Fruit fly (Drosophila melanogaster) whole organism, embryonic: ENCODE results near the gene Tmtc4.

Experiments
- Asciz ChIP-seq: fragments of 200-800 bp; sonication (Bioruptor generic); optimal IDR thresholded peaks from 2 replicates; lab custom pipeline; 2017; ENCODE audit warnings: missing biosample characterization, mild to moderate bottlenecking, missing genetic modification characterization, missing genetic modification reagents
- Bgb ChIP-seq: fragments of 200-800 bp; sonication (Bioruptor generic); IDR thresholded peaks from 2 replicates; pipeline ENCODE4 v1.3.6; 2022; ENCODE audit warnings: missing biosample characterization, missing genetic modification characterization; ENCODE audit not compliant: partially characterized antibody
- CG11085 ChIP-seq: fragments of 200-800 bp; sonication (Bioruptor generic); IDR thresholded peaks from 2 replicates; pipeline ENCODE4 v1.3.6; 2022; ENCODE audit warnings: missing biosample characterization, missing genetic modification characterization
- CG11093 ChIP-seq: fragments of 200-800 bp; sonication (Bioruptor generic); IDR thresholded peaks from 3 replicates; pipeline ENCODE4 v1.3.6; 2022; ENCODE audit warnings: missing biosample characterization, missing genetic modification characterization
- CG11456 ChIP-seq: fragments of 200-800 bp; sonication (Bioruptor generic); IDR thresholded peaks from 3 replicates; pipeline ENCODE4 v1.3.6; 2022; ENCODE audit warnings: missing biosample characterization, missing genetic modification characterization
- CG11504 ChIP-seq: fragments of 200-800 bp; sonication (Bioruptor generic); optimal IDR thresholded peaks from 3 replicates; lab custom pipeline; 2019; ENCODE audit warnings: missing biosample characterization, mild to moderate bottlenecking, missing genetic modification characterization, moderate library complexity
- CG11560 ChIP-seq: fragments of 200-800 bp; sonication (Bioruptor generic); IDR thresholded peaks from 3 replicates; pipeline ENCODE4 v1.3.6; 2022; ENCODE audit warnings: missing biosample characterization, missing genetic modification characterization
- CG11696 ChIP-seq: fragments of 200-800 bp; sonication (Bioruptor generic); IDR thresholded peaks from 2 replicates; pipeline ENCODE4 v1.3.6; 2022; ENCODE audit warnings: missing biosample characterization, missing genetic modification characterization
- CG12299 ChIP-seq: fragments of 200-800 bp; sonication (Bioruptor generic); optimal IDR thresholded peaks from 2 replicates; lab custom pipeline; 2018; ENCODE audit warnings: missing biosample characterization, mild to moderate bottlenecking, missing genetic modification characterization
- CG13287 ChIP-seq: fragments of 200-800 bp; sonication (Bioruptor generic); IDR thresholded peaks from 2 replicates; pipeline ENCODE4 v1.3.6; 2022; ENCODE audit warnings: missing biosample characterization, missing genetic modification characterization; ENCODE audit not compliant: partially characterized antibody
- CG14050 ChIP-seq: fragments of 200-800 bp; sonication (Bioruptor generic); IDR thresholded peaks from 3 replicates; pipeline ENCODE4 v1.3.6; 2022; ENCODE audit warnings: missing biosample characterization, missing genetic modification characterization
- CG15514 ChIP-seq: fragments of 200-800 bp; sonication (Bioruptor generic); optimal IDR thresholded peaks from 3 replicates; lab custom pipeline; 2017; ENCODE audit warnings: missing biosample characterization, missing genetic modification characterization, mild to moderate bottlenecking, moderate library complexity, missing genetic modification reagents
- CG1647 ChIP-seq: fragments of 200-800 bp; sonication (Bioruptor generic); optimal IDR thresholded peaks from 3 replicates; lab custom pipeline; 2016; ENCODE audit warnings: missing biosample characterization, missing genetic modification characterization
- CG2875 ChIP-seq: fragments of 200-800 bp; sonication (Bioruptor generic); optimal IDR thresholded peaks from 2 replicates; lab custom pipeline; 2017; ENCODE audit warnings: missing biosample characterization, mild to moderate bottlenecking, missing genetic modification characterization, missing genetic modification reagents
- CG3838 ChIP-seq: fragments of 200-800 bp; sonication (Bioruptor generic); optimal IDR thresholded peaks from 3 replicates; lab custom pipeline; 2016; ENCODE audit warnings: missing biosample characterization, missing genetic modification characterization
- CG9215 ChIP-seq: fragments of 200-800 bp; sonication (Bioruptor generic); IDR thresholded peaks from 2 replicates; pipeline ENCODE4 v1.3.6; 2022; ENCODE audit warnings: missing biosample characterization, missing genetic modification characterization
- CG9609 ChIP-seq: fragments of 200-800 bp; sonication (Bioruptor generic); optimal IDR thresholded peaks from 3 replicates; lab custom pipeline; 2016; ENCODE audit warnings: missing biosample characterization, missing genetic modification characterization
- CG9797 ChIP-seq: fragments of 200-800 bp; sonication (Bioruptor generic); optimal IDR thresholded peaks from 3 replicates; lab custom pipeline; 2018; ENCODE audit warnings: missing biosample characterization, mild to moderate bottlenecking, missing genetic modification characterization
- CG9817 ChIP-seq: fragments of 200-800 bp; sonication (Bioruptor generic); optimal IDR thresholded peaks from 2 replicates; lab custom pipeline; 2018; ENCODE audit warnings: missing biosample characterization, mild to moderate bottlenecking, missing genetic modification characterization, moderate library complexity
- Eip74EF ChIP-seq, 2 experiments: fragments of 200-800 bp in 1 of 2; fragments of >200 bp in 1 of 2; sonication (Bioruptor generic) in 1 of 2; optimal IDR thresholded peaks; 2 replicates each; lab custom pipeline; 2017 to 2019; ENCODE audit warnings: missing biosample characterization in 2 of 2, missing genetic modification characterization in 2 of 2, mild to moderate bottlenecking in 1 of 2, moderate library complexity in 1 of 2
- Fer1 ChIP-seq: fragments of 200-800 bp; sonication (Bioruptor generic); optimal IDR thresholded peaks from 2 replicates; lab custom pipeline; 2017; ENCODE audit warnings: missing biosample characterization, mild to moderate bottlenecking, missing genetic modification characterization
- Gug ChIP-seq: fragments of 200-800 bp; sonication (Bioruptor generic); IDR thresholded peaks from 4 replicates; pipeline ENCODE4 v1.3.6; 2022; ENCODE audit warnings: missing biosample characterization, missing genetic modification characterization
- H2.0 ChIP-seq: fragments of 200-800 bp; sonication (Bioruptor generic); IDR thresholded peaks from 2 replicates; pipeline ENCODE4 v1.3.6; 2022; ENCODE audit warnings: missing biosample characterization, missing genetic modification characterization
- Hand ChIP-seq: fragments of 200-800 bp; sonication (Bioruptor generic); optimal IDR thresholded peaks from 2 replicates; lab custom pipeline; 2017; ENCODE audit warnings: mild to moderate bottlenecking, missing biosample characterization, missing genetic modification reagents, missing genetic modification characterization
- HmgD ChIP-seq: fragments of 200-800 bp; sonication (Bioruptor generic); optimal IDR thresholded peaks from 3 replicates; lab custom pipeline; 2016; ENCODE audit warnings: missing biosample characterization, missing genetic modification characterization
- Hr3 ChIP-seq: fragments of 200-800 bp; sonication (Bioruptor generic); optimal IDR thresholded peaks from 3 replicates; lab custom pipeline; 2016; ENCODE audit warnings: missing biosample characterization, missing genetic modification characterization
- Neu2 ChIP-seq: fragments of 200-800 bp; sonication (Bioruptor generic); optimal IDR thresholded peaks from 3 replicates; lab custom pipeline; 2016; ENCODE audit warnings: missing biosample characterization, missing genetic modification characterization, borderline replicate concordance
- Nf-YA ChIP-seq: fragments of 200-800 bp; sonication (Bioruptor generic); IDR thresholded peaks from 2 replicates; pipeline ENCODE4 v1.3.6; 2022; ENCODE audit warnings: missing biosample characterization, missing genetic modification characterization
- Ravus ChIP-seq: fragments of 200-800 bp; sonication (Bioruptor generic); IDR thresholded peaks from 2 replicates; pipeline ENCODE4 v1.3.6; 2022; ENCODE audit warnings: missing biosample characterization, missing genetic modification characterization
- Ssrp ChIP-seq: fragments of 200-800 bp; sonication (Bioruptor generic); optimal IDR thresholded peaks from 2 replicates; lab custom pipeline; 2018; ENCODE audit warnings: missing biosample characterization, mild to moderate bottlenecking, missing genetic modification characterization, moderate library complexity
- Taf1 ChIP-seq: fragments of 200-800 bp; sonication (Bioruptor generic); IDR thresholded peaks from 2 replicates; pipeline ENCODE4 v1.3.6; 2022; ENCODE audit warnings: missing biosample characterization, missing genetic modification characterization
- Usf ChIP-seq: fragments of 200-800 bp; sonication (Bioruptor generic); optimal IDR thresholded peaks from 2 replicates; lab custom pipeline; 2017; ENCODE audit warnings: missing genotype, missing biosample characterization, missing genetic modification characterization
- bsh ChIP-seq, 2 experiments: fragments of 200-800 bp; sonication (Bioruptor generic); optimal IDR thresholded peaks; 2 replicates each; lab custom pipeline; 2017 to 2018; ENCODE audit warnings: mild to moderate bottlenecking in 2 of 2, missing biosample characterization in 2 of 2, missing genetic modification characterization in 2 of 2, moderate library complexity in 1 of 2
- btn ChIP-seq: fragments of 200-800 bp; sonication (Bioruptor generic); optimal IDR thresholded peaks from 2 replicates; lab custom pipeline; 2016; ENCODE audit warnings: missing biosample characterization, missing genetic modification characterization
- chif ChIP-seq, 2 experiments: fragments of 200-800 bp; sonication (Bioruptor generic); optimal IDR thresholded peaks; 3 replicates each; lab custom pipeline; 2016; ENCODE audit warnings: missing biosample characterization in 2 of 2, missing genetic modification characterization in 2 of 2
- fru ChIP-seq: fragments of >200 bp; optimal IDR thresholded peaks from 2 replicates; lab custom pipeline; 2017
- ftz-f1 ChIP-seq: fragments of 200-800 bp; sonication (Bioruptor generic); optimal IDR thresholded peaks from 2 replicates; lab custom pipeline; 2016; ENCODE audit warnings: missing biosample characterization, missing genetic modification characterization
- fu2 ChIP-seq: fragments of 200-800 bp; sonication (Bioruptor generic); optimal IDR thresholded peaks from 2 replicates; lab custom pipeline; 2016; ENCODE audit warnings: missing biosample characterization, missing genetic modification characterization
- h ChIP-seq: fragments of >200 bp; optimal IDR thresholded peaks from 2 replicates; lab custom pipeline; 2017
- hb ChIP-seq: fragments of 200-800 bp; sonication (Bioruptor generic); IDR thresholded peaks from 3 replicates; pipeline ENCODE4 v1.3.6; 2022; ENCODE audit warnings: missing biosample characterization, missing genetic modification characterization; ENCODE audit not compliant: partially characterized antibody
- kah ChIP-seq: fragments of 200-800 bp; sonication (Bioruptor generic); optimal IDR thresholded peaks from 2 replicates; lab custom pipeline; 2018; ENCODE audit warnings: missing biosample characterization, mild to moderate bottlenecking, missing genetic modification characterization
- lola ChIP-seq, 3 experiments: fragments of >200 bp in 2 of 3; fragments of 200-800 bp in 1 of 3; sonication (Bioruptor generic) in 1 of 3; optimal IDR thresholded peaks; 2 replicates each; lab custom pipeline; 2017 to 2019; ENCODE audit warnings: missing biosample characterization in 3 of 3, missing genetic modification characterization in 3 of 3, mild to moderate bottlenecking in 1 of 3, moderate library complexity in 1 of 3
- nerfin-2 ChIP-seq: fragments of 200-800 bp; sonication (Bioruptor generic); IDR thresholded peaks from 2 replicates; pipeline ENCODE4 v1.3.6; 2022; ENCODE audit warnings: missing biosample characterization, missing genetic modification characterization; ENCODE audit not compliant: partially characterized antibody
- otp ChIP-seq: fragments of 200-800 bp; sonication (Bioruptor generic); IDR thresholded peaks from 3 replicates; pipeline ENCODE4, ENCODE4 v1.3.6; 2022; ENCODE audit warnings: missing biosample characterization, missing genetic modification characterization
- peb ChIP-seq: fragments of 200-800 bp; sonication (Bioruptor generic); IDR thresholded peaks from 2 replicates; pipeline ENCODE4 v1.3.6; 2022; ENCODE audit warnings: missing biosample characterization, missing genetic modification characterization
- pros ChIP-seq: fragments of 200-800 bp; sonication (Bioruptor generic); optimal IDR thresholded peaks from 3 replicates; lab custom pipeline; 2019; ENCODE audit warnings: missing biosample characterization, mild to moderate bottlenecking, missing genetic modification characterization, moderate library complexity
- pzg ChIP-seq: fragments of 200-800 bp; sonication (Bioruptor generic); optimal IDR thresholded peaks from 3 replicates; lab custom pipeline; 2018; ENCODE audit warnings: missing biosample characterization, mild to moderate bottlenecking, missing genetic modification characterization, moderate library complexity
- ro ChIP-seq: fragments of 200-800 bp; sonication (Bioruptor generic); IDR thresholded peaks from 2 replicates; pipeline ENCODE4 v1.3.6; 2022; ENCODE audit warnings: missing biosample characterization, missing genetic modification characterization
- sd ChIP-seq: fragments of 200-800 bp; sonication (Bioruptor generic); optimal IDR thresholded peaks from 3 replicates; lab custom pipeline; 2018; ENCODE audit warnings: missing biosample characterization, mild to moderate bottlenecking, missing genetic modification characterization, moderate library complexity
- stc ChIP-seq: fragments of 200-800 bp; sonication (Bioruptor generic); IDR thresholded peaks from 2 replicates; pipeline ENCODE4 v1.3.6; 2022; ENCODE audit warnings: missing biosample characterization, missing genetic modification characterization
- tgo ChIP-seq: fragments of 200-800 bp; sonication (Bioruptor generic); IDR thresholded peaks from 3 replicates; pipeline ENCODE4 v1.3.6; 2022; ENCODE audit warnings: missing biosample characterization, missing genetic modification characterization
- usp ChIP-seq: fragments of >200 bp; optimal IDR thresholded peaks from 2 replicates; lab custom pipeline; 2017; ENCODE audit warnings: missing biosample characterization, missing genetic modification characterization

Tmtc4 gene

DNA sequence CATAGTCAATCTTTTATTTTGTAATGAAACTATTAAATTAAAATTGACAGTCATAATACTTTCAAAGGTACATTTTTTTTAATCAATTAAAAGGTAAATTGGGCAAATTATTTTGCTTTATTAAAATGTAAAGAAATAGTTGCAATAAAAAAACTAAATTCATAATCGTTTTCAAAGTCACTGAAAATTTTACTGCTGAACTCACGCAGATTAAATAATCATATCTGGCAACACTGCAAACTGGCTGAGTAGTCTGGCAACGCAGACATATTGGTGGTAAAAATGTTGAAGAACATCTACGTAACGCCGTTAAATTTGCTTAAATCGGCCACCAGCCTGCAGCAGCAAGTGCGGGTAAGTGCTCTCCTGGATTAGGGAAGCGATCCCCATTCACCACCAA is 20.6 kb upstream of the Tmtc4 start, which contains the start of gene mRpL9 (continued):
- TF ChIP-seq CG13287 (GFP tag; lab: Robert Waterston, UW): no peak
- no peak for TF ChIP-seq btn
- TF ChIP-seq CG11456 (GFP tag; lab: Robert Waterston, UW): no peak; the same call in 2 of the 3 replicates
- TF ChIP-seq CG11504 (tag; lab: Kevin White, UChicago): no peak
- no peak for TF ChIP-seq Nf-YA
- peak in 1 of 2 experiments; percentile 7 for TF ChIP-seq bsh (GFP tag; optimal IDR thresholded peaks at IDR 0.05; lab: Kevin White, UChicago)
- no peak for TF ChIP-seq CG9609
- TF ChIP-seq Ravus: no peak
- TF ChIP-seq tgo (GFP tag; lab: Robert Waterston, UW): no peak
- no peak for TF ChIP-seq Usf (GFP tag; lab: Kevin White, UChicago)
- no peak for TF ChIP-seq kah (GFP tag; lab: Kevin White, UChicago)
- TF ChIP-seq CG9215 (GFP tag; lab: Robert Waterston, UW): peak; percentile 25; the same call in 1 of the 2 replicates
- peak; percentile 52 for TF ChIP-seq CG15514 (GFP tag; lab: Kevin White, UChicago)
- no peak for TF ChIP-seq h (lab: Kevin White, UChicago)
- TF ChIP-seq CG11696 (GFP tag; lab: Robert Waterston, UW): no peak
- no peak for TF ChIP-seq pros (GFP tag; lab: Kevin White, UChicago)
- TF ChIP-seq CG14050 (GFP tag; lab: Robert Waterston, UW): no peak
- TF ChIP-seq Bgb (GFP tag; lab: Robert Waterston, UW): no peak
- TF ChIP-seq CG11085 (GFP tag; lab: Robert Waterston, UW): no peak
- TF ChIP-seq HmgD (GFP tag; lab: Kevin White, UChicago): peak; percentile 17
- peak in 1 of 3 experiments; percentile 18 for TF ChIP-seq lola (GFP tag; optimal IDR thresholded peaks at IDR 0.05; lab: Kevin White, UChicago)
- no peak for TF ChIP-seq Asciz
- no peak for TF ChIP-seq Taf1 (GFP tag; lab: Robert Waterston, UW)
- no peak for TF ChIP-seq H2.0 (GFP tag; lab: Robert Waterston, UW)
- peak; percentile 69 for TF ChIP-seq pzg
- no peak for TF ChIP-seq chif (GFP tag; optimal IDR thresholded peaks at IDR 0.05; lab: Kevin White, UChicago)
- TF ChIP-seq CG12299 (tag; lab: Kevin White, UChicago): no peak
- TF ChIP-seq nerfin-2: no peak
- no peak for TF ChIP-seq Ssrp (tag; lab: Kevin White, UChicago)
- TF ChIP-seq Hand (GFP tag; lab: Kevin White, UChicago): no peak
- no peak for TF ChIP-seq hb
- TF ChIP-seq usp (GFP tag; lab: Kevin White, UChicago): no peak
- TF ChIP-seq Eip74EF (GFP tag; optimal IDR thresholded peaks at IDR 0.05; lab: Kevin White, UChicago): no peak
- no peak for TF ChIP-seq CG1647 (GFP tag; lab: Kevin White, UChicago)
- no peak for TF ChIP-seq sd (tag; lab: Kevin White, UChicago)
- no peak for TF ChIP-seq ro
- no peak for TF ChIP-seq otp (GFP tag; lab: Robert Waterston, UW)
- TF ChIP-seq CG9817 (tag; lab: Kevin White, UChicago): peak; percentile 33
- TF ChIP-seq CG2875: no peak
- TF ChIP-seq CG3838 (GFP tag; lab: Kevin White, UChicago): no peak
- TF ChIP-seq fu2: no peak
- TF ChIP-seq Neu2: no peak
- no peak for TF ChIP-seq peb
- peak; percentile 41; the same call in 1 of the 4 replicates for TF ChIP-seq Gug (GFP tag; lab: Robert Waterston, UW)
- TF ChIP-seq CG11560 (tag; lab: Robert Waterston, UW): no peak
- TF ChIP-seq stc (GFP tag; lab: Robert Waterston, UW): no peak
- TF ChIP-seq Fer1 (GFP tag; lab: Kevin White, UChicago): peak; percentile 20
- TF ChIP-seq Hr3 (GFP tag; lab: Kevin White, UChicago): no peak
- TF ChIP-seq ftz-f1 (GFP tag; lab: Kevin White, UChicago): no peak
- TF ChIP-seq fru (lab: Kevin White, UChicago): no peak
- TF ChIP-seq CG11093 (GFP tag; lab: Robert Waterston, UW): no peak
- TF ChIP-seq CG9797: no peak
